Worm (Caenorhabditis elegans): Measurements from ENCODE around the gene otpl-2.

Gene otpl-2

DNA sequence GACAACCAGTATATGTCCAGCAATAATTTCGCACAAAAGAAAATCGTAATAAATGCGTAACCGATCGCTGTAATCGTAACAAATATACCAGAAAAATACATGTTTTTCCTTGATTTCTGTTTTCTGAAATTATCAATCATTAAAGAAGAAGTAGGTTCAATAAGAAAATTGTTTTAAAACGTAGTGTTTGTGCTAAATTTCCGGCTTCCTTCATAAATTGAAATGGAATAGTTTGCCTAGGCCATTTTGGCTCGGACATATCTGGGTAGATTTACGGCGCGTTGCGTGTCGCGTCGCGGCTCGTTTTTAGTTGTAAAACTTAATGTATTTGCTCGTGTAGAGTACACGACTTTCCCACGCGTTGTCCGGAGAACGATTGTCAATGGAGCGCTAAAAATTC, 9.4 kb downstream of the otpl-2 start, which contains the start of gene F38H12.5:
Gene F38H12.5 (minus strand): TSS at position 101 of the 400 bp plus-strand sequence.
- TF ChIP-seq B0310.2 (tag; optimal IDR thresholded peaks at IDR 0.05) (no peak), aly-1 (tag; optimal IDR thresholded peaks at IDR 0.05) (no peak), ama-1 (optimal IDR thresholded peaks at IDR 0.05) (no peak), tbx-37 (GFP tag; conservative IDR thresholded peaks at IDR 0.05) (no peak), tbx-11 (GFP tag; IDR thresholded peaks at IDR 0.05) (no peak), tra-4 (tag; optimal IDR thresholded peaks at IDR 0.05) (no peak), ceh-13 (GFP tag; optimal IDR thresholded peaks at IDR 0.05) (no peak), ets-7 (tag; optimal IDR thresholded peaks at IDR 0.05) (no peak), flt-1 (GFP tag; IDR thresholded peaks at IDR 0.05) (no peak), hmg-4 (GFP tag; optimal IDR thresholded peaks at IDR 0.05) (no peak), pes-1 (GFP tag; IDR thresholded peaks at IDR 0.05) (no peak), hmbx-1 (tag; optimal IDR thresholded peaks at IDR 0.05) (no peak)

DNA sequence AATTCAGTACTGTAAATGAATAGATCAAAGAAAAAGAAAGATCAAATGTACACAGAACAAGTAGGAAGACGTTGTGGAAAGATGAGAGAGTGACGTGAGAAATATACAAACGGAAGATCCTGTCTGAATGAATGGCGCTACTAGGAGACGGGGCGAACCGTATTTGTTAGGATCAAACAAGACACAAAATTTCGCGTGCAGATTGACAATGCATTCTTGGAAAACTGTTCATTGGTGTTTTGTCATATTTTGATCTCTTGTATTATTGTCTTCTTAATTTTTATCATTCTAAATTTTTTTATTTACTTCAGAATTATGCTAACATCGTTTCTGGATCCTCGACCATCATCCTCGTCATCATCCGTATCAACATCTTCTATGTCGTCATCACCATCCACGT, 21.2 kb downstream of the otpl-2 start, which contains the start of gene nhr-181:
Gene nhr-181 (plus strand): TSS at position 301 of the 400 bp plus-strand sequence.
- TF ChIP-seq sea-1 (GFP tag; conservative IDR thresholded peaks at IDR 0.05): no peak
- TF ChIP-seq tbx-37 (GFP tag; conservative IDR thresholded peaks at IDR 0.05): no peak
- no peak for TF ChIP-seq tbx-11 (GFP tag; IDR thresholded peaks at IDR 0.05)
- TF ChIP-seq tra-4 (tag; optimal IDR thresholded peaks at IDR 0.05): no peak
- no peak for TF ChIP-seq flt-1 (GFP tag; IDR thresholded peaks at IDR 0.05)
- TF ChIP-seq hmbx-1 (tag; optimal IDR thresholded peaks at IDR 0.05): no peak
- TF ChIP-seq hnd-1 (tag; optimal IDR thresholded peaks at IDR 0.05): no peak
- no peak for TF ChIP-seq F13C5.2 (tag; optimal IDR thresholded peaks at IDR 0.05)
- TF ChIP-seq B0310.2 (tag; optimal IDR thresholded peaks at IDR 0.05): no peak
- no peak for TF ChIP-seq ceh-36 (tag; optimal IDR thresholded peaks at IDR 0.05)
- TF ChIP-seq aly-1 (tag; optimal IDR thresholded peaks at IDR 0.05): no peak
- no peak for TF ChIP-seq ama-1 (optimal IDR thresholded peaks at IDR 0.05)

DNA sequence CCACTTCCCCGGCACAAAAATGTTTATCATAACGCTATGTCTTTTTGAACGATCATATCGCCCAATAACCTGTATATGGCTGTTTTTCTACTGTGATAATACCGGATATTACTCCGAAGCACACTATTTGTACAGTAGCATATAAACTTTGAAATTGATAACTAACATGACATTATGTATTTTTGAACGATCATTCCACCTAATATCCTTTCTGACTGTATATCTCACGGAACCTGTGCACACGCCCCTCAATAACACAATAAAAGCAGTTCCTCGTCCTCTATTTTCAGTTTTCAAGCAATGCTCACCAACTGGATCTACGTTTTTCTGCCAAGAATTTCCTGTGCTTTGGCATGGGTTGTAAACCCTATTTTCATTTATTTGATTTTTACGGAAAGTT, 28.0 kb downstream of the otpl-2 start, which contains the start of gene srj-40:
Gene srj-40 (plus strand): TSS at position 301 of the 400 bp plus-strand sequence.
- TF ChIP-seq flt-1 (GFP tag; IDR thresholded peaks at IDR 0.05): no peak
- no peak for TF ChIP-seq sea-1 (GFP tag; conservative IDR thresholded peaks at IDR 0.05)
- no peak for TF ChIP-seq ceh-13 (GFP tag; optimal IDR thresholded peaks at IDR 0.05)
- TF ChIP-seq ets-7 (tag; optimal IDR thresholded peaks at IDR 0.05): no peak
- no peak for TF ChIP-seq scrt-1 (GFP tag; IDR thresholded peaks at IDR 0.05)
- no peak for TF ChIP-seq pes-1 (GFP tag; IDR thresholded peaks at IDR 0.05)

DNA sequence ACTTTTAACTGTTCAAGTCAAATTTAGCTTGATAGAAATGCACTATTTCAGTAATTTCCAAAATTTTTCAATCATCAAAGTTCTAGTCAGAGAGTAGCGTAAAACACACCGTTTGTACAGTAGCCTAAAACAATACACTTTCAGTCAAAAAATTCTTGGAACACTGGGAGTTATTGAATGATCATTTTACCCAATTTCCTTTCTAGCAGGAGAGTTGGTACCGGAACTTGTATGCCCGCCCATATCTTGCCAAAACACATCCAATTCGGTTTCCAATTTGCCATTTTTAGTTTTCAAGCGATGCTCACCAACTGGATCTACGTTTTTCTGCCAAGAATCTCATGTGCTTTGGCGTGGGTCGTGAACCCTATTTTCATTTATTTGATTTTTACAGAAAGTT, 30.7 kb downstream of the otpl-2 start, which contains the start of gene srj-39:
Gene srj-39 (plus strand): TSS at position 301 of the 400 bp plus-strand sequence.
- no peak for TF ChIP-seq ets-7 (tag; optimal IDR thresholded peaks at IDR 0.05)
- TF ChIP-seq tra-4 (tag; optimal IDR thresholded peaks at IDR 0.05): no peak
- no peak for TF ChIP-seq B0310.2 (tag; optimal IDR thresholded peaks at IDR 0.05)
- no peak for TF ChIP-seq flt-1 (GFP tag; IDR thresholded peaks at IDR 0.05)
- TF ChIP-seq hnd-1 (tag; optimal IDR thresholded peaks at IDR 0.05): no peak

DNA sequence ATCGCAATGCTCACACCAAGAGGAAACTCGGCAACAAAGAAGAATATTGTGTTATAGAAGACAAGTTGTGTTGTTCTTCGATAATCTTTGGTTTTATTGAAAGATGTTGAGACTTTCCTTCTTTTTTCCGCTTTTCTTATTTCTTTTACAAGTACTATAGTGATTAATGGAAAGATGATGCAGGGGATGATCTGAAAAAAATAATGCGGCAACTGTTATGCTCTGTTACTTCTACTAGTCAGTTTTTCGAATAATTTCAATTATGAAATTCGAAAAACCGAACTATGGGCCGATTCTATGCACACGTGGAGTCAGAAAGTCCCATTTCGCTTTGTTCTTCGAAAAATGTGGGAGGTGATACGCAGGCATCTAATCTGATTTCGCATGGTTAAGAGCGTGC, 33.1 kb downstream of the otpl-2 start:
- TF ChIP-seq hmbx-1 (tag; optimal IDR thresholded peaks at IDR 0.05) (no peak), tra-4 (tag; optimal IDR thresholded peaks at IDR 0.05) (no peak), ama-1 (optimal IDR thresholded peaks at IDR 0.05) (no peak), pes-1 (GFP tag; IDR thresholded peaks at IDR 0.05) (no peak), F13C5.2 (tag; optimal IDR thresholded peaks at IDR 0.05) (no peak), tbx-37 (GFP tag; conservative IDR thresholded peaks at IDR 0.05) (no peak), ceh-13 (GFP tag; optimal IDR thresholded peaks at IDR 0.05) (no peak), tbx-11 (GFP tag; IDR thresholded peaks at IDR 0.05) (no peak), ceh-36 (tag; optimal IDR thresholded peaks at IDR 0.05) (no peak), flt-1 (GFP tag; IDR thresholded peaks at IDR 0.05) (no peak), hnd-1 (tag; optimal IDR thresholded peaks at IDR 0.05) (no peak), sea-1 (GFP tag; conservative IDR thresholded peaks at IDR 0.05) (no peak), ets-7 (tag; optimal IDR thresholded peaks at IDR 0.05) (no peak)

DNA sequence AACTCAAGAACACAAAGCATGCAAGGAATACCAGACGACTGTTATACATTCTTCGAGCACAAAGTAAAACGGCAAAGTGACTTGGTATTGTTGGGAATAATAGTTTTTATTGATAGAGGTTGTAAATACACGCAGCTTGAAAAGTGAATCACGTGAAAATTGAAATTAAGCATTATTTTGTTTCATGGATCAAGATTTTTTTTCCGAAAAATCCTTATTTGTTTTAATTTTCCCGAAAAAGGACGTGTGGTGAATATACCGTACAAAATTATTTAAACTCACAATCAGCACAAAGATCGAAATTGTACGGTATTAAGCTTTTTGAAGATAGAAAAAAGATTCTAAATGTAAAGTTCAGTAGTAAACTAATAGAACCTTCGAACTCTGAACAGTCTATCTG, 36.3 kb downstream of the otpl-2 start, which contains the start of gene clc-18:
Gene clc-18 (minus strand): TSS at position 101 of the 400 bp plus-strand sequence.
- TF ChIP-seq tbx-11 (GFP tag; IDR thresholded peaks at IDR 0.05) (no peak), ceh-36 (tag; optimal IDR thresholded peaks at IDR 0.05) (no peak), aly-1 (tag; optimal IDR thresholded peaks at IDR 0.05) (no peak), ets-7 (tag; optimal IDR thresholded peaks at IDR 0.05) (no peak), F13C5.2 (tag; optimal IDR thresholded peaks at IDR 0.05) (no peak), tra-4 (tag; optimal IDR thresholded peaks at IDR 0.05) (no peak), tbx-37 (GFP tag; conservative IDR thresholded peaks at IDR 0.05) (no peak), hmg-4 (GFP tag; optimal IDR thresholded peaks at IDR 0.05) (no peak), ama-1 (optimal IDR thresholded peaks at IDR 0.05) (no peak), sea-1 (GFP tag; conservative IDR thresholded peaks at IDR 0.05) (no peak), pes-1 (GFP tag; IDR thresholded peaks at IDR 0.05) (no peak), hnd-1 (tag; optimal IDR thresholded peaks at IDR 0.05) (no peak), ceh-13 (GFP tag; optimal IDR thresholded peaks at IDR 0.05) (no peak), flt-1 (GFP tag; IDR thresholded peaks at IDR 0.05) (no peak), B0310.2 (tag; optimal IDR thresholded peaks at IDR 0.05) (no peak), scrt-1 (GFP tag; IDR thresholded peaks at IDR 0.05) (no peak)

DNA sequence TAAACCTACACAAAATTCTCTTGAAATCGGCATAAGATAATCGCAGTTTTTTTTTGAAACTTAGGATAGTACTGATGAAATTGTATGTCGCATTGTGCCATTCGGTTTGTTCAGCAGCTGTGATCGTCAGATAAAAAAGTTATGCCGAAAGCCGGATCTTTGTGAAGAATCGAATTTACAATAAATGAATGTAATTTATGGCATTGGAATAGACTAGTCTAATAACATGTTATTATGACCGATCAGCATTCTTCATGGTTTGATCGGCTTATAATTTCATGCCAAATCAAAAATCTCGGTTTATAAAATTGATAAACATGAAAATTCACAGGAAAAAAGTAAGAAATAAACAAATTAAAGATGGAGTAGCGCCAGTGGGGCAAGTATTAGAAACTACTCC, 39.0 kb downstream of the otpl-2 start, which contains the start of gene srw-134:
Gene srw-134 (minus strand): TSS at position 101 of the 400 bp plus-strand sequence.
- TF ChIP-seq tbx-11 (GFP tag; IDR thresholded peaks at IDR 0.05): no peak
- no peak for TF ChIP-seq ets-7 (tag; optimal IDR thresholded peaks at IDR 0.05)
- no peak for TF ChIP-seq ceh-13 (GFP tag; optimal IDR thresholded peaks at IDR 0.05)
- no peak for TF ChIP-seq F13C5.2 (tag; optimal IDR thresholded peaks at IDR 0.05)
- TF ChIP-seq tbx-37 (GFP tag; conservative IDR thresholded peaks at IDR 0.05): no peak
- no peak for TF ChIP-seq hnd-1 (tag; optimal IDR thresholded peaks at IDR 0.05)
- no peak for TF ChIP-seq sea-1 (GFP tag; conservative IDR thresholded peaks at IDR 0.05)
- no peak for TF ChIP-seq tra-4 (tag; optimal IDR thresholded peaks at IDR 0.05)

DNA sequence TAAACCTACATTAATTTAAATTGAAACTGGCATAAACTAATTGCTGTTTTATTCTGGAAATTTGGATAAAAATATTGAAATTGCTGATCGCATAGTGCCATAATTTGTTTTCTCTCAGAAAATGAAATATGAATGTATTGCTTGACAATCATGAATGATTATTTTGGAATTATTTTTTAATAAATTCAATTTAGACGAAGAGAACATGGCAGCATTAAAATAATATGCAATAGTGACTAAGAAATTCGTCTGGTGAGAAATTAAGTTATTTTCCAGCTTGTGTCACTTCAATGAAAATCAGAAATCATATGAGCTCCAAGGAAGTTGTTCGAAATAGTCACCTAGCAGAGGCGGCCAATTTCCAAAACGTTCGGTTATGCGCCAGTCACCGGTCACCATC, 41.1 kb downstream of the otpl-2 start, which contains the start of gene srw-133:
Gene srw-133 (minus strand): TSS at position 101 of the 400 bp plus-strand sequence.
- TF ChIP-seq ama-1 (optimal IDR thresholded peaks at IDR 0.05) (no peak), flt-1 (GFP tag; IDR thresholded peaks at IDR 0.05) (no peak), ets-7 (tag; optimal IDR thresholded peaks at IDR 0.05) (no peak), aly-1 (tag; optimal IDR thresholded peaks at IDR 0.05) (no peak), tbx-11 (GFP tag; IDR thresholded peaks at IDR 0.05) (no peak), tra-4 (tag; optimal IDR thresholded peaks at IDR 0.05) (no peak), ceh-36 (tag; optimal IDR thresholded peaks at IDR 0.05) (no peak), pes-1 (GFP tag; IDR thresholded peaks at IDR 0.05) (no peak), scrt-1 (GFP tag; IDR thresholded peaks at IDR 0.05) (no peak), ceh-13 (GFP tag; optimal IDR thresholded peaks at IDR 0.05) (no peak), B0310.2 (tag; optimal IDR thresholded peaks at IDR 0.05) (no peak), hmbx-1 (tag; optimal IDR thresholded peaks at IDR 0.05) (no peak), tbx-37 (GFP tag; conservative IDR thresholded peaks at IDR 0.05) (no peak), F13C5.2 (tag; optimal IDR thresholded peaks at IDR 0.05) (no peak), sea-1 (GFP tag; conservative IDR thresholded peaks at IDR 0.05) (no peak), hnd-1 (tag; optimal IDR thresholded peaks at IDR 0.05) (no peak), hmg-4 (GFP tag; optimal IDR thresholded peaks at IDR 0.05) (no peak)

Measured in whole organism, early embryonic.